Worm (Caenorhabditis elegans) whole organism, early embryonic: Measurements from ENCODE around the gene col-171.

Experiments
- B0310.2 ChIP-seq: sonication (generic microtip); optimal IDR thresholded peaks from 2 replicates; lab custom pipeline; 2016; ENCODE audit warnings: mild to moderate bottlenecking, missing genetic modification characterization, missing compliant biosample characterization
- F13C5.2 ChIP-seq: sonication (generic microtip); optimal IDR thresholded peaks from 2 replicates; lab custom pipeline; 2017; ENCODE audit warnings: mild to moderate bottlenecking, missing genetic modification characterization, inconsistent platforms, missing compliant biosample characterization
- aly-1 ChIP-seq: sonication (generic microtip); optimal IDR thresholded peaks from 2 replicates; lab custom pipeline; 2016; ENCODE audit warnings: missing genetic modification characterization, missing compliant biosample characterization
- ama-1 ChIP-seq: fragments of 150-350 bp; optimal IDR thresholded peaks from 2 replicates; lab custom pipeline; 2014
- ceh-13 ChIP-seq: fragments of 200-800 bp; sonication (Bioruptor generic); optimal IDR thresholded peaks from 2 replicates; lab custom pipeline; 2018; ENCODE audit warnings: mild to moderate bottlenecking, missing genetic modification characterization, missing compliant biosample characterization
- ceh-36 ChIP-seq: sonication (generic microtip); optimal IDR thresholded peaks from 2 replicates; lab custom pipeline; 2016; ENCODE audit warnings: missing genetic modification characterization, inconsistent platforms, missing compliant biosample characterization
- ets-7 ChIP-seq: sonication (generic microtip); optimal IDR thresholded peaks from 2 replicates; lab custom pipeline; 2016; ENCODE audit warnings: missing genotype, missing genetic modification characterization, missing compliant biosample characterization
- flt-1 ChIP-seq: fragments of 200-800 bp; sonication (Bioruptor generic); IDR thresholded peaks from 2 replicates; pipeline ENCODE4 v1.3.6; 2022; ENCODE audit warnings: missing genetic modification characterization, missing compliant biosample characterization
- hmbx-1 ChIP-seq: sonication (generic microtip); optimal IDR thresholded peaks from 2 replicates; lab custom pipeline; 2016; ENCODE audit warnings: mild to moderate bottlenecking, missing genetic modification characterization, missing compliant biosample characterization
- hmg-4 ChIP-seq: fragments of 200-800 bp; sonication (Bioruptor generic); optimal IDR thresholded peaks from 2 replicates; lab custom pipeline; 2018; ENCODE audit warnings: mild to moderate bottlenecking, missing genetic modification characterization, missing compliant biosample characterization
- hnd-1 ChIP-seq: sonication (generic microtip); optimal IDR thresholded peaks from 2 replicates; lab custom pipeline; 2016; ENCODE audit warnings: missing genetic modification characterization, missing compliant biosample characterization
- pes-1 ChIP-seq: fragments of 200-800 bp; sonication (Bioruptor generic); IDR thresholded peaks from 2 replicates; pipeline ENCODE4 v1.3.6; 2022; ENCODE audit warnings: missing genetic modification reagents, missing genetic modification characterization, missing compliant biosample characterization
- scrt-1 ChIP-seq: fragments of 200-800 bp; sonication (Bioruptor generic); IDR thresholded peaks from 2 replicates; pipeline ENCODE4 v1.3.6; 2022; ENCODE audit warnings: missing genetic modification characterization, missing compliant biosample characterization
- sea-1 ChIP-seq: fragments of 200-800 bp; sonication (Bioruptor generic); conservative IDR thresholded peaks from 2 replicates; pipeline ENCODE4 v1.3.6; 2022; ENCODE audit warnings: missing genetic modification characterization, missing compliant biosample characterization
- tbx-11 ChIP-seq: fragments of 200-800 bp; sonication (Bioruptor generic); IDR thresholded peaks from 2 replicates; pipeline ENCODE4 v1.3.6; 2022; ENCODE audit warnings: missing genetic modification characterization, missing compliant biosample characterization
- tbx-37 ChIP-seq: fragments of 200-800 bp; sonication (Bioruptor generic); conservative IDR thresholded peaks from 2 replicates; pipeline ENCODE4 v1.3.6; 2022; ENCODE audit warnings: missing genetic modification reagents, missing genetic modification characterization, missing compliant biosample characterization
- tra-4 ChIP-seq: sonication (generic microtip); optimal IDR thresholded peaks from 2 replicates; lab custom pipeline; 2017; ENCODE audit warnings: missing genetic modification characterization, missing compliant biosample characterization

col-171 gene

DNA sequence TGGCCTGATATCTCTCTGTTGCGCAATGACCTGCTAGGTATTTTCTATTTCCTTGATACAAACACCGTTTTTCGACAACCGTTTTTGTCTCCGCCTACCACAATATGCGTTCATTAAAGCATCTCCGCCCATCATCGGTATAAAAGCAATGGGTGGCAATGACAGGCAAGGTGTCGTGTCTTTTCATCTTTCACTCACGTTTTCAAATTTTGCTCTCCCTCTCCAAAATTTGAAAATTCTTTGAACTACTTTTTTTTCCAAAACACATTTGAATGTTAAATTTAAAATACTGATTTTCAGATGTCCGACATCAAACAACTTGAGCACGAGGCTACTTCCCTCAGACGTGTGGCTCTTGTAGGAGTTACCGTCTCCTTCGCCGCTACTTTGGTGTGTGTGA is 5.2 kb upstream of the col-171 start, which contains the start of gene col-169:
Gene col-169 (plus strand): TSS at position 301 of the 400 bp plus-strand sequence.
- no peak for TF ChIP-seq hmbx-1 (tag; lab: Kevin White, UChicago)
- TF ChIP-seq ceh-13 (GFP tag; lab: Kevin White, UChicago): no peak
- TF ChIP-seq flt-1 (GFP tag; lab: Robert Waterston, UW): no peak
- TF ChIP-seq ceh-36 (tag; lab: Kevin White, UChicago): no peak
- TF ChIP-seq ets-7 (tag; lab: Kevin White, UChicago): no peak
- no peak for TF ChIP-seq ama-1 (lab: Kevin White, UChicago)
- TF ChIP-seq hmg-4 (GFP tag; lab: Kevin White, UChicago): no peak
- TF ChIP-seq B0310.2 (tag; lab: Kevin White, UChicago): no peak
- TF ChIP-seq sea-1 (GFP tag; lab: Robert Waterston, UW): no peak
- TF ChIP-seq tra-4 (tag; lab: Kevin White, UChicago): no peak
- TF ChIP-seq pes-1 (GFP tag; lab: Robert Waterston, UW): no peak
- no peak for TF ChIP-seq tbx-37 (GFP tag; lab: Robert Waterston, UW)
- no peak for TF ChIP-seq hnd-1 (tag; lab: Kevin White, UChicago)
- no peak for TF ChIP-seq aly-1 (tag; lab: Kevin White, UChicago)
- TF ChIP-seq scrt-1 (GFP tag; lab: Robert Waterston, UW): no peak
- TF ChIP-seq F13C5.2 (tag; lab: Kevin White, UChicago): no peak

ce11 chrX:6331409-6331808 is 2.7 kb upstream of the col-171 start, which contains the start of gene col-170:
Gene col-170 (plus strand): TSS chrX:6331709.
- TF ChIP-seq B0310.2 (tag; lab: Kevin White, UChicago): no peak
- no peak for TF ChIP-seq tra-4 (tag; lab: Kevin White, UChicago)
- no peak for TF ChIP-seq ets-7 (tag; lab: Kevin White, UChicago)
- TF ChIP-seq F13C5.2 (tag; lab: Kevin White, UChicago): no peak
- TF ChIP-seq tbx-11 (GFP tag; lab: Robert Waterston, UW): no peak
- TF ChIP-seq ama-1 (lab: Kevin White, UChicago): no peak
- TF ChIP-seq hmg-4 (GFP tag; lab: Kevin White, UChicago): no peak
- no peak for TF ChIP-seq sea-1 (GFP tag; lab: Robert Waterston, UW)
- no peak for TF ChIP-seq aly-1 (tag; lab: Kevin White, UChicago)
- no peak for TF ChIP-seq pes-1 (GFP tag; lab: Robert Waterston, UW)
- TF ChIP-seq tbx-37 (GFP tag; lab: Robert Waterston, UW): no peak
- no peak for TF ChIP-seq ceh-36 (tag; lab: Kevin White, UChicago)
- TF ChIP-seq scrt-1 (GFP tag; lab: Robert Waterston, UW): no peak
- no peak for TF ChIP-seq flt-1 (GFP tag; lab: Robert Waterston, UW)
- TF ChIP-seq hnd-1 (tag; lab: Kevin White, UChicago): no peak
- no peak for TF ChIP-seq ceh-13 (GFP tag; lab: Kevin White, UChicago)
- no peak for TF ChIP-seq hmbx-1 (tag; lab: Kevin White, UChicago)

DNA sequence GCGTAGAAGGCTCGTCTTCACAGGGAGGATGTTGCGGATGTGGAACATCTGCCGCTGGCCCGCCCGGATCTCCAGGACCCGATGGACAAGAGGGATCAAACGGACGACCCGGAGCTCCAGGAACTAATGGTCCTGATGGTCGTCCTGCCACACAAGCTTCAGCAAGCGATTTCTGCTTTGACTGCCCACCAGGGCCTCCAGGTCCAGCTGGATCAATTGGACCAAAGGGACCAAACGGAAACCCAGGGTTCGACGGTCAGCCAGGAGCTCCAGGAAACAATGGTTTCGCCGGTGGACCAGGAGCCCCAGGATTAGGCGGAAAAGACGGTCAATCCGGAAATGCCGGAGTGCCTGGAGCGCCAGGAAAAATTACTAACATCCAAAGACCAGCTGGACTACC is 504 bp downstream of the col-171 start:
- TF ChIP-seq B0310.2 (tag; lab: Kevin White, UChicago) (no peak), hnd-1 (tag; lab: Kevin White, UChicago) (no peak)

ce11 chrX:6337338-6337737 is 3.2 kb downstream of the col-171 start:
- TF ChIP-seq ets-7 (tag; lab: Kevin White, UChicago) (no peak), hmg-4 (GFP tag; lab: Kevin White, UChicago) (no peak), sea-1 (GFP tag; lab: Robert Waterston, UW) (no peak), flt-1 (GFP tag; lab: Robert Waterston, UW) (no peak), tbx-11 (GFP tag; lab: Robert Waterston, UW) (no peak), tra-4 (tag; lab: Kevin White, UChicago) (no peak), ama-1 (lab: Kevin White, UChicago) (no peak), tbx-37 (GFP tag; lab: Robert Waterston, UW) (no peak), F13C5.2 (tag; lab: Kevin White, UChicago) (no peak), ceh-13 (GFP tag; lab: Kevin White, UChicago) (no peak), B0310.2 (tag; lab: Kevin White, UChicago) (no peak), aly-1 (tag; lab: Kevin White, UChicago) (no peak), ceh-36 (tag; lab: Kevin White, UChicago) (no peak)

DNA sequence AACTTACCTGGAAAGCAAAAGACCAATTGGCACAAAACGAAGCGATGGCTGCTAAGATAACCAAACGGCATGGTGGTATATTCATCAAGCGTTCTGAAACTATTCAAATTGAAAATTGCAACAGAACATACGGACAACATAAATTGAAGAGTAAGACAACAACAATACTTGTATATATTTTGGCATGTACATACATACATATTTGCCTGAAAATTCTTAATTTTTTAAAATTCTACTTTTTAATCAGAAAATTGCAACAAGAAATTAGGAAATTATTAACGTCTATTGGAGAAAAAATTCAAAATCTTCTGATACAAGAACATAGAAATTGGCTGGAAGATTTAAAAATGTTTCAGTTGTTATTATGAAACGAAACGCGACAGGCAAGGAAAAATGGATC is 3.9 kb downstream of the col-171 start, which contains the start of gene C03B1.13:
Gene C03B1.13 (minus strand): TSS at position 101 of the 400 bp plus-strand sequence.
- TF ChIP-seq sea-1 (GFP tag; lab: Robert Waterston, UW) (no peak), tbx-11 (GFP tag; lab: Robert Waterston, UW) (no peak), aly-1 (tag; lab: Kevin White, UChicago) (no peak), ama-1 (lab: Kevin White, UChicago) (no peak), scrt-1 (GFP tag; lab: Robert Waterston, UW) (no peak), tra-4 (tag; lab: Kevin White, UChicago) (no peak), B0310.2 (tag; lab: Kevin White, UChicago) (no peak), pes-1 (GFP tag; lab: Robert Waterston, UW) (no peak), hmg-4 (GFP tag; lab: Kevin White, UChicago) (no peak), ceh-36 (tag; lab: Kevin White, UChicago) (no peak), F13C5.2 (tag; lab: Kevin White, UChicago) (no peak), ets-7 (tag; lab: Kevin White, UChicago) (no peak), hnd-1 (tag; lab: Kevin White, UChicago) (no peak), ceh-13 (GFP tag; lab: Kevin White, UChicago) (no peak), tbx-37 (GFP tag; lab: Robert Waterston, UW) (no peak)

DNA sequence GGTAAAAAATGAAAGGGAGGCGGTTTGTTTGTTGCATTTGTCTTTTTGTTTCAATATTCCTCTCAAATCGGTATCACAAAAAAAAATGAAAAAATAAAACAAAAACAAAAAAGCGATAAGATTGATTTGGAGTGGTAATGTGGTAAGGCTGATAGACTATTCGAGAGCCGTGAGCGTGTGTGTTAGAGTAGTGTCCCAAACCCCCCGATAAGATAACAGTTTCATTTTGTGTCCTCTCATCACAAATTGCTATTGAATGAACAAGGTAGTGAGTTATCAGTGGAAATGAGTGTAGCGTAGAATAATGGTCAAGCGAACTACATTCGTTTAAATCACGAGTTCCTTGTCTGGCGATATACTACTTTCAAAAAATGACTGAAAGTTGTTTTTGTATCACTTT is 4.3 kb downstream of the col-171 start:
- TF ChIP-seq flt-1 (GFP tag; lab: Robert Waterston, UW) (no peak), ets-7 (tag; lab: Kevin White, UChicago) (no peak), tra-4 (tag; lab: Kevin White, UChicago) (no peak), pes-1 (GFP tag; lab: Robert Waterston, UW) (no peak), tbx-11 (GFP tag; lab: Robert Waterston, UW) (no peak), ceh-13 (GFP tag; lab: Kevin White, UChicago) (no peak)
